Worm (Caenorhabditis elegans) whole organism, late embryonic: ENCODE data around the gene R01H2.8.

Experiments
- F13H6.1 ChIP-seq: sonication (generic microtip); optimal IDR thresholded peaks from 2 replicates; lab custom pipeline; 2016; ENCODE audit warnings: missing genetic modification characterization, missing compliant biosample characterization
- dve-1 ChIP-seq: sonication (generic microtip); optimal IDR thresholded peaks from 2 replicates; lab custom pipeline; 2017; ENCODE audit warnings: antibody characterized with exemption, mild to moderate bottlenecking, missing genetic modification characterization, missing compliant biosample characterization
- ets-4 ChIP-seq: sonication (generic microtip); optimal IDR thresholded peaks from 2 replicates; lab custom pipeline; 2016; ENCODE audit warnings: missing genetic modification characterization, missing compliant biosample characterization
- fkh-10 ChIP-seq: fragments of 150-350 bp; optimal IDR thresholded peaks from 2 replicates; lab custom pipeline; 2014; ENCODE audit warnings: missing biosample characterization, missing genetic modification reagents, missing genetic modification characterization
- odd-2 ChIP-seq: sonication (generic microtip); optimal IDR thresholded peaks from 2 replicates; lab custom pipeline; 2017; ENCODE audit warnings: antibody characterized with exemption, mild to moderate bottlenecking, missing genetic modification characterization, missing compliant biosample characterization
- pha-4 ChIP-seq: fragments of 150-350 bp; optimal IDR thresholded peaks from 2 replicates; lab custom pipeline; 2018; ENCODE audit warnings: missing biosample characterization, missing genetic modification reagents, missing genetic modification characterization
- ref-2 ChIP-seq: sonication (generic microtip); optimal IDR thresholded peaks from 2 replicates; lab custom pipeline; 2016; ENCODE audit warnings: missing genetic modification characterization, missing compliant biosample characterization
- tbx-2 ChIP-seq: sonication (generic microtip); optimal IDR thresholded peaks from 2 replicates; lab custom pipeline; 2016; ENCODE audit warnings: missing genetic modification characterization, missing compliant biosample characterization
- unc-86 ChIP-seq: sonication (generic microtip); optimal IDR thresholded peaks from 2 replicates; lab custom pipeline; 2016; ENCODE audit warnings: missing genetic modification characterization, missing compliant biosample characterization

- TF ChIP-seq ets-4 (tag; lab: Kevin White, UChicago) (no peak), pha-4 (tag; lab: Kevin White, UChicago) (no peak), odd-2 (tag; lab: Kevin White, UChicago) (no peak), F13H6.1 (no peak), dve-1 (no peak), ref-2 (tag; lab: Kevin White, UChicago) (no peak), unc-86 (tag; lab: Kevin White, UChicago) (no peak), tbx-2 (no peak), fkh-10 (GFP tag; lab: Kevin White, UChicago) (no peak)
Observed at ce11 chrIII:7020500-7020899, 48.4 kb upstream of the R01H2.8 start, which contains the start of gene col-8.
